Worm (Caenorhabditis elegans): ENCODE measurements around the gene exos-2.

DNA sequence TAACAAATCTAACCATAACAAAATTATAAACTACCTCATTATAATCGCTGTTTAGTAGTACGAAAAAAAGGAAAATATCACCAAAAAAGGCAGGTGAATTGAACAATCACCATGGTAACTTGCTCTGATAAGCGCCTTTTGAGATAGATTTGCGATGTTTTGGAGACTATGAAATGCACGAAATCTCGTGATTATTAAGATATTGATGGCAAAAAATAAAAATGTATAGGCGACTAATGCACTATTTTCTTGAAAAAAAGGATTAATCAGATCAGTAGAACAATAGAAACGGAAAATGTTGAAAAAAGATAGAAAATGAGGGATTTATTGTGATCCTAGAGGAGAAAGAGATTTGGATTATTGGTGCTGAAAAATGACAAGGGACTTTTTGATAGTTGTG is 26.7 kb upstream of the exos-2 start:
- TF ChIP-seq nhr-12 (tag; optimal IDR thresholded peaks at IDR 0.05), result no peak
- TF ChIP-seq elt-1 (tag; optimal IDR thresholded peaks at IDR 0.05; ENCODE audit: borderline replicate concordance, insufficient read depth), result no peak
